Worm (Caenorhabditis elegans): ENCODE data around the gene clec-256.

DNA sequence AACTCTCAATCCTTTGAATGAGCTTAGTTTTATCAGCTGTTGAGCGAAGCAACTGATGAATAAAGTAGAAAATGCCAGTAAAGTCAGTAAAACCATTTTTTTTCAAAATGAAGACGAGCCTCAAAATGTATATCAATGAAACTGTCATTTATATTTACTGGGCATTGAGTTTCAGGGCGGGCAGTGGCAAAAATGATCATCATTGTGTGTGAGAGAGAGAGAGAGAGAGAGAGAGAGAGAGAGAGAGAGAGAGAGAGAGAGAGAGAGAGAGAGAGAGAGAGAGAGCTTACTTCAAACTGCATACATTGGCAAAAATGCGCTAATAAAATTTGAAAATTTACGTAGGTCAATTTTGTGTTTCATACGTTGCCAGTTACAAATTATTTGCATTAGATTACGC is 11.3 kb upstream of the clec-256 start, which contains the start of gene F11D11.3:
- no peak for TF ChIP-seq ama-1 (optimal IDR thresholded peaks at IDR 0.05)
- TF ChIP-seq B0310.2 (tag; optimal IDR thresholded peaks at IDR 0.05) = no peak
- TF ChIP-seq hmg-4 (GFP tag; optimal IDR thresholded peaks at IDR 0.05) = no peak
- no peak for TF ChIP-seq tbx-11 (GFP tag; IDR thresholded peaks at IDR 0.05)
- no peak for TF ChIP-seq F13C5.2 (tag; optimal IDR thresholded peaks at IDR 0.05)
- TF ChIP-seq aly-1 (tag; optimal IDR thresholded peaks at IDR 0.05) = no peak
- no peak for TF ChIP-seq flt-1 (GFP tag; IDR thresholded peaks at IDR 0.05)
- no peak for TF ChIP-seq pes-1 (GFP tag; IDR thresholded peaks at IDR 0.05)
- TF ChIP-seq tra-4 (tag; optimal IDR thresholded peaks at IDR 0.05) = no peak
- no peak for TF ChIP-seq hnd-1 (tag; optimal IDR thresholded peaks at IDR 0.05)
- TF ChIP-seq ceh-36 (tag; optimal IDR thresholded peaks at IDR 0.05) = no peak
- no peak for TF ChIP-seq ceh-13 (GFP tag; optimal IDR thresholded peaks at IDR 0.05)
- no peak for TF ChIP-seq ets-7 (tag; optimal IDR thresholded peaks at IDR 0.05)
